Fruit fly (Drosophila melanogaster) whole organism, prepupa: ENCODE measurements around the gene Nprl3.
A peak's percentile ranks its signal among the peaks of the same experiment; 100 is the strongest.

Source experiments
- CG10631 ChIP-seq: fragments of 200-800 bp; sonication (Bioruptor generic); optimal IDR thresholded peaks from 2 replicates; lab custom pipeline; 2016; ENCODE audit warnings: missing biosample characterization, missing genetic modification characterization
- CG10669 ChIP-seq: fragments of 200-800 bp; sonication (Bioruptor generic); optimal IDR thresholded peaks from 3 replicates; lab custom pipeline; 2018; ENCODE audit warnings: missing biosample characterization, mild to moderate bottlenecking, missing genetic modification characterization, moderate library complexity
- CG15336 ChIP-seq: fragments of 200-800 bp; sonication (Bioruptor generic); IDR thresholded peaks from 2 replicates; pipeline ENCODE4 v1.3.6; 2022; ENCODE audit warnings: missing biosample characterization, missing genetic modification characterization
- CG1621 ChIP-seq: fragments of 200-800 bp; sonication (Bioruptor generic); optimal IDR thresholded peaks from 3 replicates; lab custom pipeline; 2018; ENCODE audit warnings: missing biosample characterization, mild to moderate bottlenecking, missing genetic modification characterization
- CG16779 ChIP-seq: fragments of 200-800 bp; sonication (Bioruptor generic); optimal IDR thresholded peaks from 3 replicates; lab custom pipeline; 2017; ENCODE audit warnings: missing biosample characterization, mild to moderate bottlenecking, missing genetic modification characterization
- CG3032 ChIP-seq: fragments of 200-800 bp; optimal IDR thresholded peaks from 2 replicates; lab custom pipeline; 2019; ENCODE audit warnings: missing biosample characterization, mild to moderate bottlenecking, missing genetic modification characterization, moderate library complexity
- CG31627 ChIP-seq: fragments of 200-800 bp; sonication (Bioruptor generic); optimal IDR thresholded peaks from 3 replicates; lab custom pipeline; 2016; ENCODE audit warnings: missing biosample characterization, missing genetic modification characterization
- CG32006 ChIP-seq: fragments of 200-800 bp; sonication (Bioruptor generic); optimal IDR thresholded peaks from 3 replicates; lab custom pipeline; 2017; ENCODE audit warnings: missing biosample characterization, mild to moderate bottlenecking, missing genetic modification characterization
- CG34406 ChIP-seq: fragments of 200-800 bp; sonication (Bioruptor generic); optimal IDR thresholded peaks from 3 replicates; lab custom pipeline; 2016; ENCODE audit warnings: missing biosample characterization, missing genetic modification characterization
- CG3919 ChIP-seq: fragments of 200-800 bp; sonication (Bioruptor generic); optimal IDR thresholded peaks from 3 replicates; lab custom pipeline; 2016; ENCODE audit warnings: missing biosample characterization, missing genetic modification characterization
- CG4318 ChIP-seq: fragments of 200-800 bp; sonication (Bioruptor generic); optimal IDR thresholded peaks from 3 replicates; lab custom pipeline; 2017; ENCODE audit warnings: missing biosample characterization, mild to moderate bottlenecking, missing genetic modification characterization
- CG6163 ChIP-seq: fragments of 200-800 bp; sonication (Bioruptor generic); IDR thresholded peaks from 3 replicates; pipeline ENCODE4 v1.3.6; 2022; ENCODE audit warnings: missing biosample characterization, missing genetic modification characterization
- CG6808 ChIP-seq: fragments of 200-800 bp; sonication (Bioruptor generic); optimal IDR thresholded peaks from 3 replicates; lab custom pipeline; 2017; ENCODE audit warnings: missing biosample characterization, missing genetic modification characterization, mild to moderate bottlenecking, moderate library complexity, missing genetic modification reagents
- CG6854 ChIP-seq: fragments of 200-800 bp; sonication (Bioruptor generic); optimal IDR thresholded peaks from 2 replicates; lab custom pipeline; 2017; ENCODE audit warnings: missing biosample characterization, mild to moderate bottlenecking, missing genetic modification characterization
- CG8632 ChIP-seq: fragments of 200-800 bp; sonication (Bioruptor generic); optimal IDR thresholded peaks from 3 replicates; lab custom pipeline; 2016; ENCODE audit warnings: missing biosample characterization, missing genetic modification characterization
- CG9139 ChIP-seq: fragments of 200-800 bp; sonication (Bioruptor generic); optimal IDR thresholded peaks from 3 replicates; lab custom pipeline; 2017; ENCODE audit warnings: missing biosample characterization, mild to moderate bottlenecking, missing genetic modification characterization
- Eip75B ChIP-seq: fragments of 200-800 bp; sonication (Bioruptor generic); optimal IDR thresholded peaks from 3 replicates; lab custom pipeline; 2016; ENCODE audit warnings: missing biosample characterization, missing genetic modification characterization
- Eip78C ChIP-seq: fragments of 200-800 bp; sonication (Bioruptor generic); peaks from one replicate; lab custom pipeline; 2016; ENCODE audit warnings: missing biosample characterization, missing genetic modification characterization
- Ets21C ChIP-seq: fragments of 200-800 bp; sonication (Bioruptor generic); optimal IDR thresholded peaks from 3 replicates; lab custom pipeline; 2016; ENCODE audit warnings: missing biosample characterization, missing genetic modification characterization
- Ets96B ChIP-seq: fragments of 200-800 bp; optimal IDR thresholded peaks from 2 replicates; lab custom pipeline; 2019; ENCODE audit warnings: missing biosample characterization, mild to moderate bottlenecking, missing genetic modification characterization, moderate library complexity
- Gug ChIP-seq: fragments of 200-800 bp; sonication (Bioruptor generic); IDR thresholded peaks from 2 replicates; pipeline ENCODE4 v1.3.6; 2022; ENCODE audit warnings: missing biosample characterization, missing genetic modification characterization
- Hr39 ChIP-seq: fragments of 200-800 bp; sonication (Bioruptor generic); optimal IDR thresholded peaks from 2 replicates; lab custom pipeline; 2016; ENCODE audit warnings: missing biosample characterization, missing genetic modification characterization
- Hr4 ChIP-seq: fragments of 200-800 bp; sonication (Bioruptor generic); optimal IDR thresholded peaks from 3 replicates; lab custom pipeline; 2016; ENCODE audit warnings: missing biosample characterization, missing genetic modification characterization
- Lpt ChIP-seq: fragments of 200-800 bp; sonication (Bioruptor generic); optimal IDR thresholded peaks from 3 replicates; lab custom pipeline; 2016; ENCODE audit warnings: missing biosample characterization, missing genetic modification characterization
- OdsH ChIP-seq: fragments of 200-800 bp; sonication (Bioruptor generic); optimal IDR thresholded peaks from 3 replicates; lab custom pipeline; 2016; ENCODE audit warnings: missing biosample characterization, missing genetic modification characterization
- Smox ChIP-seq: fragments of 200-800 bp; sonication (Bioruptor generic); optimal IDR thresholded peaks from 3 replicates; lab custom pipeline; 2016; ENCODE audit warnings: missing biosample characterization, missing genetic modification characterization
- Sox102F ChIP-seq: fragments of 200-800 bp; sonication (Bioruptor generic); optimal IDR thresholded peaks from 2 replicates; lab custom pipeline; 2016; ENCODE audit warnings: missing biosample characterization, mild to moderate bottlenecking, missing genetic modification characterization
- Sox14 ChIP-seq: fragments of 200-800 bp; sonication (Bioruptor generic); optimal IDR thresholded peaks from 3 replicates; lab custom pipeline; 2016; ENCODE audit warnings: missing biosample characterization, missing genetic modification characterization
- Sox15 ChIP-seq: fragments of 200-800 bp; sonication (Bioruptor generic); optimal IDR thresholded peaks from 3 replicates; lab custom pipeline; 2016; ENCODE audit warnings: missing biosample characterization, missing genetic modification characterization
- dac ChIP-seq: fragments of 200-800 bp; sonication (Bioruptor generic); optimal IDR thresholded peaks from 2 replicates; lab custom pipeline; 2017; ENCODE audit warnings: missing biosample characterization, mild to moderate bottlenecking, missing genetic modification characterization
- dsx ChIP-seq: fragments of 200-800 bp; optimal IDR thresholded peaks from 3 replicates; lab custom pipeline; 2019; ENCODE audit warnings: missing biosample characterization, mild to moderate bottlenecking, missing genetic modification characterization, moderate library complexity; ENCODE audit not compliant: poor library complexity, severe bottlenecking
- eg ChIP-seq: fragments of 200-800 bp; sonication (Bioruptor generic); IDR thresholded peaks from 3 replicates; pipeline ENCODE4 v1.3.6; 2022; ENCODE audit warnings: missing biosample characterization, missing genetic modification characterization
- esn ChIP-seq: fragments of 200-800 bp; sonication (Bioruptor generic); optimal IDR thresholded peaks from 2 replicates; lab custom pipeline; 2016; ENCODE audit warnings: missing biosample characterization, mild to moderate bottlenecking, missing genetic modification characterization, moderate library complexity
- fd59A ChIP-seq: fragments of 200-800 bp; sonication (Bioruptor generic); optimal IDR thresholded peaks from 2 replicates; lab custom pipeline; 2017; ENCODE audit warnings: missing biosample characterization, mild to moderate bottlenecking, missing genetic modification characterization, missing genetic modification reagents
- fd85E ChIP-seq: fragments of 200-800 bp; sonication (Bioruptor generic); optimal IDR thresholded peaks from 3 replicates; lab custom pipeline; 2016; ENCODE audit warnings: missing biosample characterization, missing genetic modification characterization
- fkh ChIP-seq: fragments of 200-800 bp; sonication (Bioruptor generic); optimal IDR thresholded peaks from 3 replicates; lab custom pipeline; 2017; ENCODE audit warnings: missing biosample characterization, mild to moderate bottlenecking, missing genetic modification characterization, moderate library complexity
- lz ChIP-seq: fragments of 200-800 bp; sonication (Bioruptor generic); optimal IDR thresholded peaks from 3 replicates; lab custom pipeline; 2016; ENCODE audit warnings: missing biosample characterization, missing genetic modification characterization
- pdm3 ChIP-seq: fragments of 200-800 bp; sonication (Bioruptor generic); optimal IDR thresholded peaks from 3 replicates; lab custom pipeline; 2016; ENCODE audit warnings: missing biosample characterization, missing genetic modification characterization
- spab ChIP-seq: fragments of 200-800 bp; sonication (Bioruptor generic); optimal IDR thresholded peaks from 2 replicates; lab custom pipeline; 2017; ENCODE audit warnings: missing biosample characterization, mild to moderate bottlenecking, missing genetic modification characterization, missing genetic modification reagents
- ss ChIP-seq, 2 experiments: fragments of 200-800 bp; sonication (Bioruptor generic); optimal IDR thresholded peaks; 2 replicates in 1 of 2; 3 replicates in 1 of 2; lab custom pipeline; 2017 to 2018; ENCODE audit warnings: mild to moderate bottlenecking in 2 of 2, missing biosample characterization in 2 of 2, missing genetic modification characterization in 2 of 2, moderate library complexity in 1 of 2
- svp ChIP-seq: fragments of 200-800 bp; sonication (Bioruptor generic); peaks from one replicate; lab custom pipeline; 2016; ENCODE audit warnings: missing biosample characterization, missing genetic modification characterization
- topi ChIP-seq: fragments of 200-800 bp; sonication (Bioruptor generic); optimal IDR thresholded peaks from 3 replicates; lab custom pipeline; 2016; ENCODE audit warnings: missing biosample characterization, missing genetic modification characterization
- vri ChIP-seq: fragments of 200-800 bp; sonication (Bioruptor generic); optimal IDR thresholded peaks from 3 replicates; lab custom pipeline; 2016; ENCODE audit warnings: missing biosample characterization, mild to moderate bottlenecking, missing genetic modification characterization

Nprl3 gene

DNA sequence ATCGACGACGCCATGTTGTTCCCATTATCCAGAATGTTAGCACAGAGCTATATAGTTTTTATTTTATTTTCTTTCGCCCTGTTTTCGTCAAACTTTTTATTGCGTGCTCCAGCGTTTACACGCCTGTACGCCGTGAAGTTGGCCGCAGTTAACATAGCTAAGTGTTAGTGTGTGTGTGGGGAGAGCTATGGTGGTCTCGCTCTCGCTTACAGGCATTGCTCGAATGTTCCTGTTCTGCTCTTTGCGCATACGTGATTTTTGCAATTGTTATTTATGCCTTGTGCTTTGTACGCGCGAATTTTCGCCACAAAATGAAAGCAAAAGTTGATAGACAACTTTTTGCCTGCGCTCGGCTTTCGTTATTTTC is 2.3 kb upstream of the Nprl3 start (continued):
- no peak for TF ChIP-seq CG4318 (GFP tag; lab: Kevin White, UChicago)
- TF ChIP-seq fd85E (GFP tag; lab: Kevin White, UChicago) = peak; percentile 4
- no peak for TF ChIP-seq CG6808
- peak; percentile 26 for TF ChIP-seq CG9139 (GFP tag; lab: Kevin White, UChicago)
- TF ChIP-seq Sox15 = no peak
- TF ChIP-seq esn (GFP tag; lab: Kevin White, UChicago) = peak; percentile 46
- TF ChIP-seq vri (GFP tag; lab: Kevin White, UChicago) = peak; percentile 26
- no peak for TF ChIP-seq Hr39 (GFP tag; lab: Kevin White, UChicago)
- TF ChIP-seq dsx = peak; percentile 13
- no peak for TF ChIP-seq svp (GFP tag; lab: Kevin White, UChicago)
- TF ChIP-seq dac = peak; percentile 21
- peak; percentile 34 for TF ChIP-seq eg (GFP tag; lab: Robert Waterston, UW)
- no peak for TF ChIP-seq Sox102F

DNA sequence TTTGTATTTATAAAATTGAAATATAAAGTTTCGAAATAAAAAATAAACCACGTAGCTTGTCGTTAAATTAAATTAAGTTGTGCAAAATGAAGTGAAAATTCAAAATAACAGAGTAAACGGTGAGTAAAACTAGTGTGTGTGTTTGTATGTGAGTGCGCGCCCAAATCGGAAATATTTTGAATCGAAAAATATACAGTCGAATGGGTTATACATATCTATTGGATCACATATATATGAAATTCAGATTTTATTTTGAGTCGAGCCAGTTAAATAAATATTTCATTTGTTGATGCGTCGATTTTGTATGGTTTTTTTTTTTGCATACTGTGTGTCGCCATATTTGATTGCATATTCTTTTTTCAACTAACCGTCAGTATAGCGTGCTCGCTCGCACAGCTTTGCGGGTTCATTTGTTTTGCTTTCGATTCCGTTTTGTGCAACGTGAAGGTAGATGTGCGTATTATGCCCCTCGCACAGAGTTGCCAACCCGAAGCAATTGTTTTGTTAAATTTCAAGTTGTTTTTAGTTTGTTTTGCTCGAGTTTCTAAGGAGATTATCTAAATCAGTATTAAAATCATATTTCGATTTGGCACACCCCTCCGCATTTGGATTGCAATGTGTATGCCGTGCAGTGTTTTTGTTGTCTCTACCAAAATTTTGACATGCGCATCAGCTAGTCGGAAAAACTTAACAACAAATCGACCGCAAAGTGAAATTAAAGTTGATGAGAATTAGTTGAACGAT is 1.8 kb upstream of the Nprl3 start:
- TF ChIP-seq CG6808 = peak; percentile 36
- peak; percentile 8 for TF ChIP-seq spab (GFP tag; lab: Kevin White, UChicago)
- peak; percentile 63; the same call in 2 of the 3 replicates for TF ChIP-seq eg (GFP tag; lab: Robert Waterston, UW)
- TF ChIP-seq Sox15 = no peak
- TF ChIP-seq CG8632 = no peak
- TF ChIP-seq CG32006 (GFP tag; lab: Kevin White, UChicago) = peak; percentile 14
- TF ChIP-seq Sox14 (GFP tag; lab: Kevin White, UChicago) = peak; percentile 47
- peak; percentile 34 for TF ChIP-seq CG1621
- peak; percentile 31 for TF ChIP-seq Ets96B (tag; lab: Kevin White, UChicago)
- TF ChIP-seq CG6163 (GFP tag; lab: Robert Waterston, UW) = peak; percentile 75
- TF ChIP-seq fkh (GFP tag; lab: Kevin White, UChicago) = peak; percentile 30
- no peak for TF ChIP-seq CG10631
- peak; percentile 15 for TF ChIP-seq Hr39 (GFP tag; lab: Kevin White, UChicago)
- peak; percentile 41 for TF ChIP-seq Eip75B (GFP tag; lab: Kevin White, UChicago)
- TF ChIP-seq CG3032 (tag; lab: Kevin White, UChicago) = peak; percentile 22
- TF ChIP-seq CG31627 = no peak
- no peak for TF ChIP-seq CG6854 (GFP tag; lab: Kevin White, UChicago)
- peak; percentile 52 for TF ChIP-seq esn (GFP tag; lab: Kevin White, UChicago)
- TF ChIP-seq Smox (GFP tag; lab: Kevin White, UChicago) = peak; percentile 4
- peak; percentile 55 for TF ChIP-seq Eip78C (GFP tag; lab: Kevin White, UChicago)
- no peak for TF ChIP-seq Hr4
- peak; percentile 23 for TF ChIP-seq lz (GFP tag; lab: Kevin White, UChicago)
- TF ChIP-seq topi = peak; percentile 16
- TF ChIP-seq ss (GFP tag; optimal IDR thresholded peaks at IDR 0.05; lab: Kevin White, UChicago) = peak in 1 of 2 experiments; percentile 55
- peak; percentile 37 for TF ChIP-seq CG10669
- TF ChIP-seq dac = peak; percentile 45
- peak; percentile 15 for TF ChIP-seq pdm3 (GFP tag; lab: Kevin White, UChicago)
- TF ChIP-seq CG16779 (tag; lab: Kevin White, UChicago) = peak; percentile 1

DNA sequence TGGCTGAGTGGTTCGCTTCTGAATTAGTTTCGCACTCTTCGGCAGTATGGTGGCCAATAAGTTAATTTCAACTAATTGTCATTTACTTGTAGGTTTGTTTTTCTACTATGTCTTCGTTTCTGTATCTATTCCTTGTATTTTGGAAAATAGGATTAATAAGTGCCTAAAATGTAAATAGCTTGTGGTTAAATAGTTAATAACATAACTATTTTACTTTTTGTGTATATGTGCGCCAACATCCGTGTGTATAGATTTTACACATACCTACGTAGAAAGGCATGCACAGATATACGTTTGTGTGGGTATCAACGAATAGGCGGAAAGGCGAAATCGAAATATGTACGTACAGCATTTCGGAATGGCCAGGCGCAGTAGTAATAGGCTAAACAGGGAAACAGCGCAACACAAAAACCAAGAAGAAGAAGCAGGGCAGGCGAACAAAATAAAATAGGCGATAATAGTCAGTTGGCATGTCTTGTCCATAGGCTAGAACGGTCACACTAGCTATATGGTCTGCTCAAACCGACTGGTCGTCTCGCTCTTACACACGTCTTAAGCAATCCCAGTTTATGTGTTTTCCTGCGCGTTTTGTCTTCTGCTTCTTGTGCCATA is 950 bp upstream of the Nprl3 start:
- TF ChIP-seq Lpt (GFP tag; lab: Kevin White, UChicago) = peak; percentile 12
- TF ChIP-seq CG15336 (GFP tag; lab: Robert Waterston, UW) = peak; percentile 33; the same call in 1 of the 2 replicates
- no peak for TF ChIP-seq Gug (GFP tag; lab: Robert Waterston, UW)
- TF ChIP-seq Sox14 (GFP tag; lab: Kevin White, UChicago) = peak; percentile 28
- TF ChIP-seq Smox (GFP tag; lab: Kevin White, UChicago) = no peak
- no peak for TF ChIP-seq CG16779 (tag; lab: Kevin White, UChicago)
- TF ChIP-seq dac = no peak
- peak; percentile 26 for TF ChIP-seq Eip78C (GFP tag; lab: Kevin White, UChicago)
- TF ChIP-seq CG1621 = peak; percentile 34
- TF ChIP-seq CG6163 (GFP tag; lab: Robert Waterston, UW) = peak; percentile 98
- TF ChIP-seq CG6854 (GFP tag; lab: Kevin White, UChicago) = no peak
- peak; percentile 41 for TF ChIP-seq vri (GFP tag; lab: Kevin White, UChicago)
- TF ChIP-seq OdsH (GFP tag; lab: Kevin White, UChicago) = no peak
- no peak for TF ChIP-seq fd59A (GFP tag; lab: Kevin White, UChicago)
- peak; percentile 5 for TF ChIP-seq CG3919 (GFP tag; lab: Kevin White, UChicago)
- no peak for TF ChIP-seq CG34406 (GFP tag; lab: Kevin White, UChicago)
- peak; percentile 4 to 22 for TF ChIP-seq ss (GFP tag; optimal IDR thresholded peaks at IDR 0.05; lab: Kevin White, UChicago)
- no peak for TF ChIP-seq Ets21C
- no peak for TF ChIP-seq fd85E (GFP tag; lab: Kevin White, UChicago)
- peak; percentile 31 for TF ChIP-seq dsx
